Worm (Caenorhabditis elegans): ENCODE data around the gene fbxb-30.

- peak; percentile 76 for TF ChIP-seq aha-1 (tag)
- TF ChIP-seq ama-1 (optimal IDR thresholded peaks at IDR 0.05) = no peak
- no peak for TF ChIP-seq nhr-11 (tag; optimal IDR thresholded peaks at IDR 0.05)
- TF ChIP-seq nhr-6 (tag; optimal IDR thresholded peaks at IDR 0.05) = no peak
- TF ChIP-seq zag-1 (tag; optimal IDR thresholded peaks at IDR 0.05) = no peak
- no peak for TF ChIP-seq spr-3 (GFP tag; optimal IDR thresholded peaks at IDR 0.05)
- no peak for TF ChIP-seq ztf-11 (tag; optimal IDR thresholded peaks at IDR 0.05)
These were observed 41.0 kb downstream of the fbxb-30 start, which contains the start of the genes C32B5.18 and C32B5.7 for ce11 chrII:960218-960617.
